Worm (Caenorhabditis elegans) whole organism, early embryonic: ENCODE measurements around the gene M117.4.
"Not testable (repeated sequence)": the region's sequence is repeated elsewhere in the genome, so short reads cannot be mapped to it uniquely, and the experiment has no call there.

ENCODE experiments used
- ama-1 ChIP-seq: fragments of 150-350 bp; optimal IDR thresholded peaks from 2 replicates; lab custom pipeline; 2014
- flt-1 ChIP-seq: fragments of 200-800 bp; sonication (Bioruptor generic); IDR thresholded peaks from 2 replicates; pipeline ENCODE4 v1.3.6; 2022; ENCODE audit warnings: missing genetic modification characterization, missing compliant biosample characterization
- hnd-1 ChIP-seq: sonication (generic microtip); optimal IDR thresholded peaks from 2 replicates; lab custom pipeline; 2016; ENCODE audit warnings: missing genetic modification characterization, missing compliant biosample characterization
- pes-1 ChIP-seq: fragments of 200-800 bp; sonication (Bioruptor generic); IDR thresholded peaks from 2 replicates; pipeline ENCODE4 v1.3.6; 2022; ENCODE audit warnings: missing genetic modification reagents, missing genetic modification characterization, missing compliant biosample characterization
- scrt-1 ChIP-seq: fragments of 200-800 bp; sonication (Bioruptor generic); IDR thresholded peaks from 2 replicates; pipeline ENCODE4 v1.3.6; 2022; ENCODE audit warnings: missing genetic modification characterization, missing compliant biosample characterization
- tbx-37 ChIP-seq: fragments of 200-800 bp; sonication (Bioruptor generic); conservative IDR thresholded peaks from 2 replicates; pipeline ENCODE4 v1.3.6; 2022; ENCODE audit warnings: missing genetic modification reagents, missing genetic modification characterization, missing compliant biosample characterization

ce11 chrIV:11828012-11828411 is 5.3 kb downstream of the M117.4 start, which contains the start of gene M117.6:
- not testable (repeated sequence) for TF ChIP-seq tbx-37; hnd-1 (tag; lab: Kevin White, UChicago); ama-1 (lab: Kevin White, UChicago); scrt-1 (GFP tag; lab: Robert Waterston, UW); pes-1 (GFP tag; lab: Robert Waterston, UW); flt-1 (GFP tag; lab: Robert Waterston, UW)
